Worm (Caenorhabditis elegans): Measurements from ENCODE around the gene prdx-6.

ce11 chrIV:194442-194841 is 23.9 kb upstream of the prdx-6 start, which contains the start of gene csn-3:
- TF ChIP-seq ama-1 (optimal IDR thresholded peaks at IDR 0.05) (no peak), ztf-4 (tag; optimal IDR thresholded peaks at IDR 0.05) (no peak), egl-27 (tag; optimal IDR thresholded peaks at IDR 0.05) (no peak), skn-1 (tag; optimal IDR thresholded peaks at IDR 0.05) (no peak), elt-2 (tag; optimal IDR thresholded peaks at IDR 0.05) (no peak), snpc-4 (tag; optimal IDR thresholded peaks at IDR 0.05) (no peak), unc-39 (tag; optimal IDR thresholded peaks at IDR 0.05) (no peak), nhr-28 (tag; optimal IDR thresholded peaks at IDR 0.05) (no peak), elt-3 (tag; optimal IDR thresholded peaks at IDR 0.05) (no peak), unc-62 (GFP tag; optimal IDR thresholded peaks at IDR 0.05) (no peak)

Measured in whole organism, L3 larva.